Worm (Caenorhabditis elegans): ENCODE data around the gene imp-2.
A peak's percentile ranks its signal among the peaks of the same experiment; 100 is the strongest.

Gene imp-2

DNA sequence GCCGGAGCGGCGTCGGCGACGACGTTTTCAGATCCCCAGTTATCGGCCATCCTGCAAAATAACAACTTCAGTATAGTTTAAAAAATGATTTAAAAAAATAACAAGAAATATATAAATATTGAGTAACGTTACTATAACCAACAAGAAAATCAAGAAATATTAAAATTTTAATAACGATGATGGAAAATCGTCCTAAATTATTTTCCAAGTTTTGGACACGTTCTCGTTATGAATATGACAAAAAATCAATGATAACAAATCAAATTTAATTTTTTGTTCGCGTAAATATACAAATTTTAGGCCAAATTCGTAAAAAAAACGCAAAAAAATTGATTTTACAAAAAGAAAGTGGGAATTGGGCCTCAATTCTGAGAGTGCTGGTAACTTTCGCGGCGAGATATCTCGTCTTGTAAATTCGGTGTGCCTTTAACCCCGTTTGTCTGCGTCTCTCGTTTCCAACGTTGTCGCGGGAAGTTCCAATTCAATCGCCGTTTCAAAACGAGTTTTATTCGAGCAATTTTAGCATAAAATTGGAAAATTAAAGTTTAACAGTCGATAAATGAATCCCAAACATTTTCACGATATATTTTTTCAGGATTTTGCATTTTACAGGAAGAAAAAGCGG, 7.6 kb downstream of the imp-2 start, which contains the start of gene rps-5 (continued):
- TF ChIP-seq mxl-2 (GFP tag; conservative IDR thresholded peaks at IDR 0.05) (no peak), gei-8 (GFP tag; optimal IDR thresholded peaks at IDR 0.05) (no peak), nhr-42 (GFP tag; IDR thresholded peaks at IDR 0.05) (no peak), tra-1 (GFP tag; IDR thresholded peaks at IDR 0.05) (no peak), egl-27 (tag; optimal IDR thresholded peaks at IDR 0.05) (no peak), T26A8.4 (GFP tag; IDR thresholded peaks at IDR 0.05) (no peak), mxl-3 (GFP tag; optimal IDR thresholded peaks at IDR 0.05) (no peak), ZK337.2 (GFP tag; IDR thresholded peaks at IDR 0.05) (no peak), hmg-1.1 (GFP tag; IDR thresholded peaks at IDR 0.05) (0 out of 2 replicates have a peak, but pooled peaks have one; percentile 55), T20F7.1 (GFP tag; optimal IDR thresholded peaks at IDR 0.05) (no peak), F49E8.2 (tag; optimal IDR thresholded peaks at IDR 0.05; ENCODE audit: borderline replicate concordance) (no peak), zag-1 (tag; optimal IDR thresholded peaks at IDR 0.05) (no peak), spr-3 (GFP tag; optimal IDR thresholded peaks at IDR 0.05) (no peak), ceh-28 (tag; optimal IDR thresholded peaks at IDR 0.05) (no peak), lin-15B (tag; optimal IDR thresholded peaks at IDR 0.05) (no peak), unc-130 (GFP tag; optimal IDR thresholded peaks at IDR 0.05) (no peak), saeg-2 (GFP tag; IDR thresholded peaks at IDR 0.05) (no peak), lin-13 (GFP tag; optimal IDR thresholded peaks at IDR 0.05) (no peak)

ce11 chrIV:11109771-11110170, 8.9 kb downstream of the imp-2 start, which contains the start of gene pigk-1:
TSS of gene pigk-1 (minus strand) at chrIV:11110018.
- TF ChIP-seq ztf-7 (tag; optimal IDR thresholded peaks at IDR 0.05) (no peak), zag-1 (tag; optimal IDR thresholded peaks at IDR 0.05) (no peak), snpc-1.2 (GFP tag; IDR thresholded peaks at IDR 0.05) (peak; percentile 62; the same call in 1 of the 2 replicates), fkh-10 (GFP tag; optimal IDR thresholded peaks at IDR 0.05) (no peak), nhr-41 (GFP tag; IDR thresholded peaks at IDR 0.05) (no peak), mes-2 (tag; optimal IDR thresholded peaks at IDR 0.05; ENCODE audit: poor library complexity, severe bottlenecking) (no peak), dmd-6 (GFP tag; IDR thresholded peaks at IDR 0.05) (no peak), ceh-82 (tag; optimal IDR thresholded peaks at IDR 0.05) (no peak), hif-1 (tag; optimal IDR thresholded peaks at IDR 0.05) (no peak), nhr-111 (GFP tag; optimal IDR thresholded peaks at IDR 0.05) (no peak), attf-4 (tag; optimal IDR thresholded peaks at IDR 0.05) (no peak), hmg-1.1 (GFP tag; IDR thresholded peaks at IDR 0.05) (0 out of 2 replicates have a peak, but pooled peaks have one; percentile 15), nhr-76 (tag; optimal IDR thresholded peaks at IDR 0.05) (no peak), unc-39 (tag; optimal IDR thresholded peaks at IDR 0.05) (no peak), nhr-42 (GFP tag; IDR thresholded peaks at IDR 0.05) (no peak), egl-43 (GFP tag; IDR thresholded peaks at IDR 0.05) (0 out of 2 replicates have a peak, but pooled peaks have one; percentile 18), zfp-2 (tag; optimal IDR thresholded peaks at IDR 0.05) (no peak), F49E8.2 (tag; optimal IDR thresholded peaks at IDR 0.05; ENCODE audit: borderline replicate concordance) (peak; percentile 58), ama-1 (optimal IDR thresholded peaks at IDR 0.05) (peak; percentile 65), Y75B8A.6 (GFP tag; IDR thresholded peaks at IDR 0.05) (no peak), tra-1 (GFP tag; IDR thresholded peaks at IDR 0.05) (no peak), aly-2 (tag; optimal IDR thresholded peaks at IDR 0.05) (no peak), dmd-8 (GFP tag; IDR thresholded peaks at IDR 0.05) (0 out of 2 replicates have a peak, but pooled peaks have one; percentile 46), R02D3.7 (tag; optimal IDR thresholded peaks at IDR 0.05) (no peak), unc-62 (GFP tag; optimal IDR thresholded peaks at IDR 0.05 in 1 of 2) (no peak), unc-62 (tag; optimal IDR thresholded peaks at IDR 0.05) (no peak), F26F4.8 (GFP tag; conservative IDR thresholded peaks at IDR 0.05) (no peak), madf-9 (GFP tag; conservative IDR thresholded peaks at IDR 0.05) (0 out of 2 replicates have a peak, but pooled peaks have one; percentile 17), lin-39 (tag; optimal IDR thresholded peaks at IDR 0.05) (no peak), nhr-102 (tag; optimal IDR thresholded peaks at IDR 0.05) (no peak), lin-13 (GFP tag; optimal IDR thresholded peaks at IDR 0.05) (no peak), ceh-32 (tag; optimal IDR thresholded peaks at IDR 0.05; ENCODE audit: poor library complexity) (no peak), ctbp-1 (GFP tag; IDR thresholded peaks at IDR 0.05) (peak; percentile 12; the same call in 1 of the 2 replicates), spr-1 (tag; optimal IDR thresholded peaks at IDR 0.05) (no peak), aha-1 (tag) (no peak), jun-1 (tag; optimal IDR thresholded peaks at IDR 0.05) (no peak), ZK546.5 (tag; optimal IDR thresholded peaks at IDR 0.05) (peak in 1 of 2 experiments; percentile 27), T26A8.4 (GFP tag; IDR thresholded peaks at IDR 0.05) (no peak)
